Fruit fly (Drosophila melanogaster) whole organism, embryonic: ENCODE data around the gene CG17124.

Experiments
- Aef1 ChIP-seq: fragments of 200-800 bp; sonication (Bioruptor generic); IDR thresholded peaks from 3 replicates; pipeline ENCODE4 v1.3.6; 2022; ENCODE audit warnings: missing biosample characterization, missing genetic modification characterization
- CG10565 ChIP-seq: fragments of 200-800 bp; sonication (Bioruptor generic); optimal IDR thresholded peaks from 3 replicates; lab custom pipeline; 2016; ENCODE audit warnings: missing biosample characterization, mild to moderate bottlenecking, missing genetic modification characterization
- CG10979 ChIP-seq: fragments of 200-800 bp; sonication (Bioruptor generic); optimal IDR thresholded peaks from 2 replicates; lab custom pipeline; 2018; ENCODE audit warnings: missing biosample characterization, mild to moderate bottlenecking, missing genetic modification characterization, moderate library complexity
- CG11695 ChIP-seq: fragments of 200-800 bp; sonication (Bioruptor generic); IDR thresholded peaks from 3 replicates; pipeline ENCODE4 v1.3.6; 2022; ENCODE audit warnings: missing biosample characterization, missing genetic modification characterization
- CG12104 ChIP-seq: fragments of 200-800 bp; sonication (Bioruptor generic); optimal IDR thresholded peaks from 3 replicates; lab custom pipeline; 2016; ENCODE audit warnings: missing biosample characterization, missing genetic modification characterization
- CG13123 ChIP-seq: fragments of 200-800 bp; sonication (Bioruptor generic); optimal IDR thresholded peaks from 2 replicates; lab custom pipeline; 2016; ENCODE audit warnings: missing biosample characterization, missing genetic modification characterization
- CG16815 ChIP-seq: fragments of 200-800 bp; sonication (Bioruptor generic); optimal IDR thresholded peaks from 3 replicates; lab custom pipeline; 2017; ENCODE audit warnings: missing biosample characterization, mild to moderate bottlenecking, missing genetic modification characterization
- CG17829 ChIP-seq: fragments of 200-800 bp; optimal IDR thresholded peaks from 2 replicates; lab custom pipeline; 2019; ENCODE audit warnings: missing biosample characterization, mild to moderate bottlenecking, missing genetic modification characterization, moderate library complexity
- CG1792 ChIP-seq: fragments of 200-800 bp; sonication (Bioruptor generic); optimal IDR thresholded peaks from 2 replicates; lab custom pipeline; 2016; ENCODE audit warnings: missing biosample characterization, missing genetic modification characterization
- CG2889 ChIP-seq: fragments of 200-800 bp; sonication (Bioruptor generic); IDR thresholded peaks from 3 replicates; pipeline ENCODE4 v1.3.6; 2022; ENCODE audit warnings: missing biosample characterization, missing genetic modification characterization
- CG33213 ChIP-seq: fragments of 200-800 bp; sonication (Bioruptor generic); optimal IDR thresholded peaks from 3 replicates; lab custom pipeline; 2016; ENCODE audit warnings: missing biosample characterization, missing genetic modification characterization
- CG34422 ChIP-seq: fragments of 200-800 bp; sonication (Bioruptor generic); IDR thresholded peaks from 3 replicates; pipeline ENCODE4 v1.3.6; 2022; ENCODE audit warnings: missing biosample characterization, missing genetic modification characterization
- CG8765 ChIP-seq: fragments of 200-800 bp; sonication (Bioruptor generic); IDR thresholded peaks from 2 replicates; pipeline ENCODE4 v1.3.6; 2022; ENCODE audit warnings: missing biosample characterization, missing genetic modification characterization
- CoRest ChIP-seq: fragments of 200-800 bp; sonication (Bioruptor generic); optimal IDR thresholded peaks from 3 replicates; lab custom pipeline; 2018; ENCODE audit warnings: missing biosample characterization, mild to moderate bottlenecking, missing genetic modification characterization, moderate library complexity
- Doc2 ChIP-seq: fragments of 200-800 bp; sonication (Bioruptor generic); IDR thresholded peaks from 2 replicates; pipeline ENCODE4 v1.3.6; 2022; ENCODE audit warnings: missing biosample characterization, missing genetic modification characterization
- HLHmδ ChIP-seq: fragments of 200-800 bp; sonication (Bioruptor generic); optimal IDR thresholded peaks from 2 replicates; lab custom pipeline; 2018; ENCODE audit warnings: missing biosample characterization, mild to moderate bottlenecking, missing genetic modification characterization, moderate library complexity
- Hr78 ChIP-seq, 2 experiments: fragments of 200-800 bp in 1 of 2; fragments of >200 bp in 1 of 2; sonication (Bioruptor generic) in 1 of 2; optimal IDR thresholded peaks; 2 replicates each; lab custom pipeline; 2017 to 2019; ENCODE audit warnings: missing biosample characterization in 2 of 2, missing genetic modification characterization in 2 of 2, mild to moderate bottlenecking in 1 of 2, moderate library complexity in 1 of 2
- Lpt ChIP-seq: fragments of >200 bp; optimal IDR thresholded peaks from 2 replicates; lab custom pipeline; 2018; ENCODE audit warnings: missing biosample characterization, missing genetic modification characterization
- MESR4 ChIP-seq: fragments of 200-800 bp; sonication (Bioruptor generic); optimal IDR thresholded peaks from 2 replicates; lab custom pipeline; 2018; ENCODE audit warnings: missing biosample characterization, mild to moderate bottlenecking, missing genetic modification characterization, moderate library complexity
- NFAT ChIP-seq: fragments of 200-800 bp; sonication (Bioruptor generic); IDR thresholded peaks from 2 replicates; pipeline ENCODE4 v1.3.6; 2022; ENCODE audit warnings: missing biosample characterization, missing genetic modification characterization
- Ravus ChIP-seq: fragments of 200-800 bp; sonication (Bioruptor generic); IDR thresholded peaks from 2 replicates; pipeline ENCODE4 v1.3.6; 2022; ENCODE audit warnings: missing biosample characterization, missing genetic modification characterization
- Rx ChIP-seq: fragments of 200-800 bp; sonication (Bioruptor generic); IDR thresholded peaks from 2 replicates; pipeline ENCODE4 v1.3.6; 2022; ENCODE audit warnings: missing biosample characterization, missing genetic modification characterization
- Stat92E ChIP-seq, 3 experiments: fragments of >200 bp in 2 of 3; fragments of 200-800 bp in 1 of 3; sonication (Bioruptor generic) in 1 of 3; optimal IDR thresholded peaks; 2 replicates each; lab custom pipeline; 2017 to 2019; ENCODE audit warnings: missing biosample characterization in 3 of 3, missing genetic modification characterization in 3 of 3, mild to moderate bottlenecking in 1 of 3, moderate library complexity in 1 of 3
- Vsx1 ChIP-seq: fragments of 200-800 bp; sonication (Bioruptor generic); optimal IDR thresholded peaks from 2 replicates; lab custom pipeline; 2017; ENCODE audit warnings: missing biosample characterization, mild to moderate bottlenecking, missing genetic modification characterization, missing genetic modification reagents
- ash1 ChIP-seq: fragments of 200-800 bp; sonication (Bioruptor generic); optimal IDR thresholded peaks from 2 replicates; lab custom pipeline; 2018; ENCODE audit warnings: missing biosample characterization, mild to moderate bottlenecking, missing genetic modification characterization
- chinmo ChIP-seq: fragments of 200-800 bp; sonication (Bioruptor generic); IDR thresholded peaks from 4 replicates; pipeline ENCODE4 v1.3.6; 2022; ENCODE audit warnings: missing biosample characterization, missing genetic modification characterization; ENCODE audit not compliant: partially characterized antibody
- chn ChIP-seq: fragments of 200-800 bp; sonication (Bioruptor generic); optimal IDR thresholded peaks from 2 replicates; lab custom pipeline; 2016; ENCODE audit warnings: missing biosample characterization, missing genetic modification characterization
- dmrt99B ChIP-seq: fragments of 200-800 bp; sonication (Bioruptor generic); optimal IDR thresholded peaks from 2 replicates; lab custom pipeline; 2018; ENCODE audit warnings: missing biosample characterization, mild to moderate bottlenecking, missing genetic modification characterization, moderate library complexity
- ewg ChIP-seq: fragments of 200-800 bp; sonication (Bioruptor generic); optimal IDR thresholded peaks from 3 replicates; lab custom pipeline; 2017; ENCODE audit warnings: mild to moderate bottlenecking, missing biosample characterization, missing genetic modification reagents, missing genetic modification characterization
- gem ChIP-seq: fragments of 200-800 bp; sonication (Bioruptor generic); optimal IDR thresholded peaks from 2 replicates; lab custom pipeline; 2019; ENCODE audit warnings: missing biosample characterization, mild to moderate bottlenecking, missing genetic modification characterization, moderate library complexity
- gro ChIP-seq: fragments of 200-800 bp; sonication (Bioruptor generic); optimal IDR thresholded peaks from 2 replicates; lab custom pipeline; 2016; ENCODE audit warnings: missing biosample characterization, missing genetic modification characterization
- hkb ChIP-seq, 2 experiments: fragments of 200-800 bp in 1 of 2; fragments of >200 bp in 1 of 2; sonication (Bioruptor generic) in 1 of 2; IDR thresholded peaks in 1 of 2; optimal IDR thresholded peaks in 1 of 2; 2 replicates each; pipeline versions ENCODE4 v1.3.6 to Lab custom; 2017 to 2022; ENCODE audit warnings: missing biosample characterization in 1 of 2, missing genetic modification characterization in 1 of 2
- knrl ChIP-seq: fragments of 200-800 bp; sonication (Bioruptor generic); IDR thresholded peaks from 3 replicates; pipeline ENCODE4 v1.3.6; 2022; ENCODE audit warnings: missing biosample characterization, missing genetic modification characterization; ENCODE audit not compliant: partially characterized antibody
- lov ChIP-seq, 2 experiments: fragments of 200-800 bp in 1 of 2; fragments of >200 bp in 1 of 2; sonication (Bioruptor generic) in 1 of 2; IDR thresholded peaks in 1 of 2; optimal IDR thresholded peaks in 1 of 2; 2 replicates in 1 of 2; 3 replicates in 1 of 2; pipeline versions ENCODE4 v1.3.6 to Lab custom; 2017 to 2022; ENCODE audit warnings: missing biosample characterization in 1 of 2, missing genetic modification characterization in 1 of 2
- mirr ChIP-seq: fragments of 200-800 bp; sonication (Bioruptor generic); optimal IDR thresholded peaks from 3 replicates; lab custom pipeline; 2018; ENCODE audit warnings: missing biosample characterization, mild to moderate bottlenecking, missing genetic modification characterization
- pzg ChIP-seq: fragments of 200-800 bp; sonication (Bioruptor generic); optimal IDR thresholded peaks from 3 replicates; lab custom pipeline; 2018; ENCODE audit warnings: missing biosample characterization, mild to moderate bottlenecking, missing genetic modification characterization, moderate library complexity
- slou ChIP-seq: fragments of 200-800 bp; sonication (Bioruptor generic); optimal IDR thresholded peaks from 3 replicates; lab custom pipeline; 2016; ENCODE audit warnings: missing biosample characterization, missing genetic modification characterization
- sna ChIP-seq: fragments of 200-800 bp; sonication (Bioruptor generic); IDR thresholded peaks from 2 replicates; pipeline ENCODE4 v1.3.6; 2022; ENCODE audit warnings: missing biosample characterization, missing genetic modification characterization; ENCODE audit not compliant: partially characterized antibody
- sr ChIP-seq: fragments of 200-800 bp; sonication (Bioruptor generic); IDR thresholded peaks from 3 replicates; pipeline ENCODE4 v1.3.6; 2022; ENCODE audit warnings: missing biosample characterization, missing genetic modification characterization
- ssp ChIP-seq: fragments of 200-800 bp; sonication (Bioruptor generic); IDR thresholded peaks from 2 replicates; pipeline ENCODE4 v1.3.6; 2022; ENCODE audit warnings: missing biosample characterization, missing genetic modification characterization
- stwl ChIP-seq: fragments of 200-800 bp; sonication (Bioruptor generic); optimal IDR thresholded peaks from 3 replicates; lab custom pipeline; 2018; ENCODE audit warnings: missing biosample characterization, mild to moderate bottlenecking, missing genetic modification characterization, moderate library complexity
- trh ChIP-seq: fragments of 200-800 bp; sonication (Bioruptor generic); optimal IDR thresholded peaks from 2 replicates; lab custom pipeline; 2016; ENCODE audit warnings: missing biosample characterization, missing genetic modification characterization
- twi ChIP-seq: fragments of 200-800 bp; optimal IDR thresholded peaks from 2 replicates; lab custom pipeline; 2019; ENCODE audit warnings: missing biosample characterization, mild to moderate bottlenecking, missing genetic modification characterization, moderate library complexity
- z ChIP-seq: fragments of 200-800 bp; sonication (Bioruptor generic); IDR thresholded peaks from 3 replicates; pipeline ENCODE4 v1.3.6; 2022; ENCODE audit warnings: missing biosample characterization, missing genetic modification characterization
- zen2 ChIP-seq: fragments of 200-800 bp; sonication (Bioruptor generic); IDR thresholded peaks from 3 replicates; pipeline ENCODE4 v1.3.6; 2022; ENCODE audit warnings: missing biosample characterization, missing genetic modification characterization; ENCODE audit not compliant: partially characterized antibody
- zfh1 ChIP-seq: fragments of 200-800 bp; sonication (Bioruptor generic); IDR thresholded peaks from 3 replicates; pipeline ENCODE4 v1.3.6; 2022; ENCODE audit warnings: missing biosample characterization, missing genetic modification characterization
- zfh2 ChIP-seq: fragments of 200-800 bp; sonication (Bioruptor generic); optimal IDR thresholded peaks from 2 replicates; lab custom pipeline; 2016; ENCODE audit warnings: missing biosample characterization, missing genetic modification characterization

The CG17124 gene

dm6 chr2L:10756049-10756448 is at the start of gene CG17124 (continued):
- TF ChIP-seq CG12104 (GFP tag; lab: Kevin White, UChicago) (no peak), Aef1 (GFP tag; lab: Robert Waterston, UW) (no peak), zen2 (GFP tag; lab: Robert Waterston, UW) (no peak; the same call in 1 of the 3 replicates), HLHmδ (GFP tag; lab: Kevin White, UChicago) (peak; percentile 71), Rx (GFP tag; lab: Robert Waterston, UW) (no peak), CG8765 (GFP tag; lab: Robert Waterston, UW) (no peak), CG16815 (GFP tag; lab: Kevin White, UChicago) (no peak), pzg (GFP tag; lab: Kevin White, UChicago) (no peak), sna (GFP tag; lab: Robert Waterston, UW) (0 out of 2 replicates have a peak, but pooled peaks have one; percentile 15), Ravus (GFP tag; lab: Robert Waterston, UW) (no peak), chn (GFP tag; lab: Kevin White, UChicago) (no peak), CG10565 (GFP tag; lab: Kevin White, UChicago) (no peak), Stat92E (GFP tag; optimal IDR thresholded peaks at IDR 0.05; lab: Kevin White, UChicago) (no peak), CoRest (tag; lab: Kevin White, UChicago) (no peak), CG2889 (GFP tag; lab: Robert Waterston, UW) (no peak), sr (GFP tag; lab: Robert Waterston, UW) (peak; percentile 14; the same call in 1 of the 3 replicates), gem (tag; lab: Kevin White, UChicago) (no peak), knrl (peak; percentile 38; the same call in 1 of the 3 replicates), hkb (optimal IDR thresholded peaks at IDR 0.05; lab: Kevin White, UChicago) (no peak), hkb (GFP tag; IDR thresholded peaks at IDR 0.05; lab: Robert Waterston, UW) (peak; percentile 62), chinmo (GFP tag; lab: Robert Waterston, UW) (peak; percentile 84; the same call in 3 of the 4 replicates), lov (optimal IDR thresholded peaks at IDR 0.05; lab: Kevin White, UChicago) (no peak), lov (GFP tag; IDR thresholded peaks at IDR 0.05; lab: Robert Waterston, UW) (no peak)

- no peak for TF ChIP-seq mirr (GFP tag; lab: Kevin White, UChicago)
- TF ChIP-seq CG10979 (tag; lab: Kevin White, UChicago), result no peak
- TF ChIP-seq zfh1 (GFP tag; lab: Robert Waterston, UW), result no peak
- TF ChIP-seq CG17829, result no peak
- TF ChIP-seq ssp (GFP tag; lab: Robert Waterston, UW), result no peak
- TF ChIP-seq ash1 (GFP tag; lab: Kevin White, UChicago), result no peak
- no peak for TF ChIP-seq MESR4 (GFP tag; lab: Kevin White, UChicago)
- no peak for TF ChIP-seq CG1792 (GFP tag; lab: Kevin White, UChicago)
- TF ChIP-seq Doc2 (GFP tag; lab: Robert Waterston, UW), result no peak
- no peak for TF ChIP-seq dmrt99B (tag; lab: Kevin White, UChicago)
- no peak for TF ChIP-seq stwl
- no peak for TF ChIP-seq CG33213 (GFP tag; lab: Kevin White, UChicago)
- TF ChIP-seq NFAT (GFP tag; lab: Robert Waterston, UW), result no peak
- TF ChIP-seq trh (GFP tag; lab: Kevin White, UChicago), result no peak
- no peak for TF ChIP-seq slou (GFP tag; lab: Kevin White, UChicago)
- 0 out of 3 replicates have a peak, but pooled peaks have one; percentile 16 for TF ChIP-seq CG34422
- no peak for TF ChIP-seq zfh2 (GFP tag; lab: Kevin White, UChicago)
- no peak for TF ChIP-seq Vsx1
- TF ChIP-seq CG11695 (GFP tag; lab: Robert Waterston, UW), result no peak
- TF ChIP-seq Lpt (GFP tag; lab: Kevin White, UChicago), result no peak
- TF ChIP-seq CG13123, result no peak
- peak; percentile 35; the same call in 1 of the 3 replicates for TF ChIP-seq z
- no peak for TF ChIP-seq ewg (GFP tag; lab: Kevin White, UChicago)
- TF ChIP-seq twi (tag; lab: Kevin White, UChicago), result no peak
- TF ChIP-seq gro (GFP tag; lab: Kevin White, UChicago), result no peak
- TF ChIP-seq Hr78 (GFP tag; optimal IDR thresholded peaks at IDR 0.05; lab: Kevin White, UChicago), result no peak
These were observed 46.0 kb upstream of the CG17124 start for dm6 chr2L:10801951-10802780.
